Worm (Caenorhabditis elegans) whole organism, L4 larva: ENCODE results near the gene arrd-11.

Source experiments
- D1046.2 ChIP-seq: fragments of 200-800 bp; sonication (Bioruptor generic); IDR thresholded peaks from 2 replicates; pipeline ENCODE4 v1.3.6; 2022; ENCODE audit warnings: missing genetic modification characterization, missing compliant biosample characterization
- F26F4.8 ChIP-seq: fragments of 200-800 bp; sonication (Bioruptor generic); conservative IDR thresholded peaks from 2 replicates; pipeline ENCODE4 v1.3.6; 2022; ENCODE audit warnings: missing genetic modification characterization, missing compliant biosample characterization
- F49E8.2 ChIP-seq: sonication (generic microtip); optimal IDR thresholded peaks from 2 replicates; lab custom pipeline; 2016; ENCODE audit warnings: missing compliant biosample characterization, mild to moderate bottlenecking, missing genetic modification characterization, borderline replicate concordance
- R02D3.7 ChIP-seq: fragments of 150-350 bp; sonication (generic microtip); optimal IDR thresholded peaks from 3 replicates; lab custom pipeline; 2014; ENCODE audit warnings: missing biosample characterization, missing genetic modification characterization
- T20F7.1 ChIP-seq: fragments of 200-800 bp; sonication (Bioruptor generic); optimal IDR thresholded peaks from 2 replicates; lab custom pipeline; 2018; ENCODE audit warnings: mild to moderate bottlenecking, missing genetic modification characterization, missing compliant biosample characterization
- ZK337.2 ChIP-seq: fragments of 200-800 bp; sonication (Bioruptor generic); IDR thresholded peaks from 2 replicates; pipeline ENCODE4 v1.3.6; 2022; ENCODE audit warnings: missing genetic modification reagents, missing genetic modification characterization, missing compliant biosample characterization
- aha-1 ChIP-seq: fragments of 150-350 bp; peaks from one replicate; lab custom pipeline; 2014; ENCODE audit warnings: missing biosample characterization, missing genetic modification characterization
- arid-1 ChIP-seq: fragments of 200-800 bp; sonication (Bioruptor generic); conservative IDR thresholded peaks from 2 replicates; pipeline ENCODE4 v1.3.6; 2022; ENCODE audit warnings: missing genetic modification reagents, missing genetic modification characterization, missing compliant biosample characterization
- ceh-20 ChIP-seq: fragments of 200-800 bp; sonication (Bioruptor generic); IDR thresholded peaks from 2 replicates; pipeline ENCODE4 v1.3.6; 2022; ENCODE audit warnings: missing genetic modification reagents, missing genetic modification characterization, missing compliant biosample characterization
- ceh-28 ChIP-seq: fragments of 150-350 bp; optimal IDR thresholded peaks from 2 replicates; lab custom pipeline; 2014; ENCODE audit warnings: missing biosample characterization, missing genetic modification reagents, missing genetic modification characterization
- cey-2 ChIP-seq: sonication (generic microtip); optimal IDR thresholded peaks from 3 replicates; lab custom pipeline; 2017; ENCODE audit warnings: missing genetic modification characterization, mild to moderate bottlenecking, missing compliant biosample characterization, antibody characterized with exemption, borderline replicate concordance; ENCODE audit not compliant: insufficient read depth
- daf-12 ChIP-seq: fragments of 150-350 bp; optimal IDR thresholded peaks from 2 replicates; lab custom pipeline; 2014; ENCODE audit warnings: missing biosample characterization, missing genetic modification reagents, missing genetic modification characterization
- daf-16 ChIP-seq, 3 experiments: sonication (generic microtip); optimal IDR thresholded peaks; 2 replicates each; lab custom pipeline; 2016 to 2017; ENCODE audit warnings: missing genetic modification characterization in 3 of 3, missing genetic modification reagents in 3 of 3, mild to moderate bottlenecking in 2 of 3, missing compliant biosample characterization in 2 of 3, missing biosample characterization in 1 of 3, moderate library complexity in 1 of 3
- dmd-8 ChIP-seq: fragments of 200-800 bp; sonication (Bioruptor generic); IDR thresholded peaks from 2 replicates; pipeline ENCODE4 v1.3.6; 2022; ENCODE audit warnings: missing genetic modification characterization, missing compliant biosample characterization
- dmd-9 ChIP-seq: fragments of 200-800 bp; sonication (Bioruptor generic); IDR thresholded peaks from 2 replicates; pipeline ENCODE4 v1.3.6; 2022; ENCODE audit warnings: missing genetic modification reagents, missing genetic modification characterization, missing compliant biosample characterization
- dpl-1 ChIP-seq: fragments of 150-350 bp; optimal IDR thresholded peaks from 2 replicates; lab custom pipeline; 2014; ENCODE audit warnings: missing biosample characterization, missing genetic modification reagents, missing genetic modification characterization
- duxl-1 ChIP-seq: sonication (generic microtip); optimal IDR thresholded peaks from 2 replicates; lab custom pipeline; 2016; ENCODE audit warnings: mild to moderate bottlenecking, missing genetic modification characterization, moderate library complexity, missing compliant biosample characterization; ENCODE audit not compliant: poor library complexity
- egl-27 ChIP-seq: sonication (generic microtip); optimal IDR thresholded peaks from 3 replicates; lab custom pipeline; 2017; ENCODE audit warnings: missing biosample characterization, missing genetic modification reagents, missing genetic modification characterization
- fkh-10 ChIP-seq: fragments of 150-350 bp; optimal IDR thresholded peaks from 2 replicates; lab custom pipeline; 2014; ENCODE audit warnings: missing biosample characterization, missing genetic modification reagents, missing genetic modification characterization
- hif-1 ChIP-seq, 2 experiments: sonication (generic microtip); optimal IDR thresholded peaks; 2 replicates each; lab custom pipeline; 2016 to 2017; ENCODE audit warnings: missing compliant biosample characterization in 2 of 2, missing genetic modification characterization in 2 of 2, missing genetic modification reagents in 2 of 2, missing genotype in 2 of 2, mild to moderate bottlenecking in 1 of 2
- hlh-30 ChIP-seq: sonication (generic microtip); optimal IDR thresholded peaks from 2 replicates; lab custom pipeline; 2017; ENCODE audit warnings: antibody characterized with exemption, mild to moderate bottlenecking, missing genetic modification characterization, missing compliant biosample characterization; ENCODE audit not compliant: insufficient read depth
- hmg-1.1 ChIP-seq: fragments of 200-800 bp; sonication (Bioruptor generic); IDR thresholded peaks from 2 replicates; pipeline ENCODE4 v1.3.6; 2022; ENCODE audit warnings: missing genetic modification reagents, missing genetic modification characterization, missing compliant biosample characterization
- lim-7 ChIP-seq: fragments of 200-800 bp; sonication (Bioruptor generic); IDR thresholded peaks from 2 replicates; pipeline ENCODE4 v1.3.6; 2022; ENCODE audit warnings: missing genetic modification characterization, missing compliant biosample characterization
- lin-1 ChIP-seq: fragments of 200-800 bp; sonication (Bioruptor generic); IDR thresholded peaks from 2 replicates; pipeline ENCODE4 v1.3.6; 2022; ENCODE audit warnings: missing genetic modification reagents, missing genetic modification characterization, missing compliant biosample characterization
- lin-13 ChIP-seq: fragments of 150-350 bp; optimal IDR thresholded peaks from 2 replicates; lab custom pipeline; 2014; ENCODE audit warnings: missing biosample characterization, missing genetic modification reagents, missing genetic modification characterization
- lin-38 ChIP-seq: fragments of 200-800 bp; sonication (Bioruptor generic); IDR thresholded peaks from 2 replicates; pipeline ENCODE4 v1.3.6; 2022; ENCODE audit warnings: missing genetic modification reagents, missing genetic modification characterization, missing compliant biosample characterization
- mdl-1 ChIP-seq, 2 experiments: fragments of 150-350 bp in 1 of 2; sonication (generic microtip) in 1 of 2; optimal IDR thresholded peaks; 2 replicates each; lab custom pipeline; 2014 to 2017; ENCODE audit warnings: missing biosample characterization in 2 of 2, missing genetic modification characterization in 2 of 2
- mxl-2 ChIP-seq: fragments of 200-800 bp; sonication (Bioruptor generic); conservative IDR thresholded peaks from 2 replicates; pipeline ENCODE4 v1.3.6; 2022; ENCODE audit warnings: missing genetic modification reagents, missing genetic modification characterization, missing compliant biosample characterization
- mxl-3 ChIP-seq: fragments of 200-800 bp; sonication (Bioruptor generic); optimal IDR thresholded peaks from 2 replicates; lab custom pipeline; 2018; ENCODE audit warnings: mild to moderate bottlenecking, missing genetic modification characterization, missing compliant biosample characterization
- nhr-102 ChIP-seq: sonication (generic microtip); optimal IDR thresholded peaks from 2 replicates; lab custom pipeline; 2016; ENCODE audit warnings: mild to moderate bottlenecking, missing genetic modification characterization, moderate library complexity, missing compliant biosample characterization
- nhr-111 ChIP-seq: fragments of 200-800 bp; sonication (Bioruptor generic); optimal IDR thresholded peaks from 2 replicates; lab custom pipeline; 2018; ENCODE audit warnings: mild to moderate bottlenecking, missing genetic modification characterization, missing compliant biosample characterization
- nhr-28 ChIP-seq: fragments of 150-350 bp; optimal IDR thresholded peaks from 2 replicates; lab custom pipeline; 2014; ENCODE audit warnings: missing biosample characterization, missing genetic modification characterization
- nhr-42 ChIP-seq: fragments of 200-800 bp; sonication (Bioruptor generic); IDR thresholded peaks from 2 replicates; pipeline ENCODE4 v1.3.6; 2022; ENCODE audit warnings: missing genetic modification characterization, missing compliant biosample characterization
- nhr-48 ChIP-seq: sonication (generic microtip); optimal IDR thresholded peaks from 2 replicates; lab custom pipeline; 2016; ENCODE audit warnings: mild to moderate bottlenecking, missing genetic modification characterization, missing compliant biosample characterization
- nhr-77 ChIP-seq: fragments of 150-350 bp; optimal IDR thresholded peaks from 2 replicates; lab custom pipeline; 2014; ENCODE audit warnings: missing biosample characterization, missing genetic modification characterization
- php-3 ChIP-seq: fragments of 200-800 bp; sonication (Bioruptor generic); IDR thresholded peaks from 2 replicates; pipeline ENCODE4 v1.3.6; 2022; ENCODE audit warnings: missing genetic modification reagents, missing genetic modification characterization, missing compliant biosample characterization
- pqm-1 ChIP-seq: sonication (generic microtip); optimal IDR thresholded peaks from 2 replicates; lab custom pipeline; 2017; ENCODE audit warnings: missing biosample characterization, missing genetic modification characterization
- rbr-2 ChIP-seq: sonication (generic microtip); optimal IDR thresholded peaks from 2 replicates; lab custom pipeline; 2016; ENCODE audit warnings: missing genotype, missing genetic modification characterization, missing compliant biosample characterization
- set-16 ChIP-seq: fragments of 200-800 bp; sonication (Bioruptor generic); IDR thresholded peaks from 2 replicates; pipeline ENCODE4 v1.3.6; 2022; ENCODE audit warnings: missing genetic modification reagents, missing genetic modification characterization, missing compliant biosample characterization
- snpc-1.2 ChIP-seq: fragments of 200-800 bp; sonication (Bioruptor generic); IDR thresholded peaks from 2 replicates; pipeline ENCODE4 v1.3.6; 2022; ENCODE audit warnings: missing genetic modification reagents, missing genetic modification characterization, missing compliant biosample characterization
- snpc-4 ChIP-seq: fragments of 150-350 bp; optimal IDR thresholded peaks from 2 replicates; lab custom pipeline; 2014; ENCODE audit warnings: missing biosample characterization, missing genetic modification characterization
- spr-1 ChIP-seq: sonication (generic microtip); optimal IDR thresholded peaks from 2 replicates; lab custom pipeline; 2016; ENCODE audit warnings: mild to moderate bottlenecking, missing genetic modification characterization, missing compliant biosample characterization
- tra-1 ChIP-seq: fragments of 200-800 bp; sonication (Bioruptor generic); IDR thresholded peaks from 2 replicates; pipeline ENCODE4 v1.3.6; 2022; ENCODE audit warnings: missing genetic modification reagents, missing genetic modification characterization, missing compliant biosample characterization
- vab-7 ChIP-seq: fragments of 200-800 bp; sonication (Bioruptor generic); IDR thresholded peaks from 2 replicates; pipeline ENCODE4 v1.3.6; 2022; ENCODE audit warnings: missing genetic modification reagents, missing genetic modification characterization, missing compliant biosample characterization
- zfp-2 ChIP-seq: sonication (generic microtip); optimal IDR thresholded peaks from 2 replicates; lab custom pipeline; 2016; ENCODE audit warnings: mild to moderate bottlenecking, missing genetic modification characterization, missing compliant biosample characterization
- zfp-3 ChIP-seq: fragments of 200-800 bp; sonication (Bioruptor generic); conservative IDR thresholded peaks from 2 replicates; pipeline ENCODE4 v1.3.6; 2022; ENCODE audit warnings: missing genetic modification reagents, missing genetic modification characterization, missing compliant biosample characterization
- ztf-7 ChIP-seq: fragments of 150-350 bp; optimal IDR thresholded peaks from 2 replicates; lab custom pipeline; 2014; ENCODE audit warnings: missing biosample characterization, missing genetic modification characterization

arrd-11 gene

ce11 chrII:13771335-13771734 lies 8.1 kb downstream of the arrd-11 start, which contains the start of gene C01B9.1:
C01B9.1 (plus strand) TSS chrII:13771575.
- no peak for TF ChIP-seq zfp-2 (tag; lab: Kevin White, UChicago)
- TF ChIP-seq T20F7.1 (GFP tag; lab: Kevin White, UChicago) = no peak
- TF ChIP-seq pqm-1 = peak; percentile 81
- no peak for TF ChIP-seq vab-7 (GFP tag; lab: Robert Waterston, UW)
- no peak for TF ChIP-seq snpc-4 (tag; lab: Kevin White, UChicago)
- TF ChIP-seq dmd-8 = no peak
- no peak for TF ChIP-seq tra-1 (GFP tag; lab: Robert Waterston, UW)
- TF ChIP-seq lim-7 (GFP tag; lab: Robert Waterston, UW) = no peak
- TF ChIP-seq nhr-28 (tag; lab: Kevin White, UChicago) = peak; percentile 68
- TF ChIP-seq nhr-77 (tag; lab: Kevin White, UChicago) = peak; percentile 36
- no peak for TF ChIP-seq lin-38 (GFP tag; lab: Robert Waterston, UW)
- no peak for TF ChIP-seq egl-27 (tag; lab: Kevin White, UChicago)
- no peak for TF ChIP-seq zfp-3 (GFP tag; lab: Robert Waterston, UW)
- no peak for TF ChIP-seq daf-16 (GFP tag; optimal IDR thresholded peaks at IDR 0.05; lab: Kevin White, UChicago)
- peak; percentile 49 for TF ChIP-seq daf-16 (tag; optimal IDR thresholded peaks at IDR 0.05; lab: Kevin White, UChicago)

DNA sequence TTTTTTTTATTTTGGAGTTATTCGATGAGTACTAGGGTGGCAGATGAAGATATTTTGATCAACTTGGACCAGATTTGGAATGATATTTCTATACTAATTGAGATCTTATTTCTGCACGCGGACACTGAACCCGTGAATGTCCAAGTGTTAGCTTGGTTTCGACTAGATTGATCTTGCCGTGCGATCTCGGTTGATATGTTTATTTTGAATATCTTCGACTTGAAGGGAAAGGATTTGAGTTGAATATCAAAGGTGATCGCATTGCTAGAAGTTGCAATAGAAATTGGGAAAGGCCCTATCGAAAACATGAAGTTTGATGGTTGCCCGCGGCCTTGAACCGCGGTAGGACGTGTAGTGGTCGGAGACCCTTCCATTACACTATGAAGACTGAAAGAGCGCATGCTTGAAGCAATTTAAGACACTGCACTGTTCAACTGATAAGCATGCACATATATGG lies 17.6 kb downstream of the arrd-11 start:
- TF ChIP-seq fkh-10 (GFP tag; lab: Kevin White, UChicago) (no peak), vab-7 (GFP tag; lab: Robert Waterston, UW) (no peak), nhr-77 (tag; lab: Kevin White, UChicago) (peak; percentile 88), hlh-30 (tag; lab: Kevin White, UChicago) (no peak), hmg-1.1 (GFP tag; lab: Robert Waterston, UW) (no peak), nhr-42 (GFP tag; lab: Robert Waterston, UW) (peak; percentile 47; the same call in 1 of the 2 replicates), nhr-28 (tag; lab: Kevin White, UChicago) (peak; percentile 65), php-3 (GFP tag; lab: Robert Waterston, UW) (no peak; the same call in 1 of the 2 replicates), F49E8.2 (no peak), snpc-1.2 (GFP tag; lab: Robert Waterston, UW) (no peak), dmd-9 (no peak), daf-12 (no peak), nhr-102 (peak; percentile 82), lin-13 (no peak), mdl-1 (tag; optimal IDR thresholded peaks at IDR 0.05; lab: Kevin White, UChicago) (no peak), lin-1 (GFP tag; lab: Robert Waterston, UW) (0 out of 2 replicates have a peak, but pooled peaks have one; percentile 30), nhr-111 (no peak), ztf-7 (tag; lab: Kevin White, UChicago) (no peak), mxl-2 (no peak), ceh-20 (GFP tag; lab: Robert Waterston, UW) (no peak), set-16 (GFP tag; lab: Robert Waterston, UW) (no peak), F26F4.8 (no peak), ZK337.2 (GFP tag; lab: Robert Waterston, UW) (no peak), cey-2 (tag; lab: Kevin White, UChicago) (no peak), rbr-2 (peak; percentile 19), hif-1 (tag; optimal IDR thresholded peaks at IDR 0.05; lab: Kevin White, UChicago) (no peak), dpl-1 (GFP tag; lab: Kevin White, UChicago) (no peak), ceh-28 (tag; lab: Kevin White, UChicago) (no peak), R02D3.7 (tag; lab: Kevin White, UChicago) (no peak), zfp-3 (GFP tag; lab: Robert Waterston, UW) (no peak), arid-1 (GFP tag; lab: Robert Waterston, UW) (no peak), T20F7.1 (GFP tag; lab: Kevin White, UChicago) (no peak), spr-1 (tag; lab: Kevin White, UChicago) (no peak), mxl-3 (peak; percentile 61), D1046.2 (GFP tag; lab: Robert Waterston, UW) (no peak; the same call in 1 of the 2 replicates), aha-1 (tag; lab: Kevin White, UChicago) (peak; percentile 98), dmd-8 (0 out of 2 replicates have a peak, but pooled peaks have one; percentile 43), nhr-48 (tag; lab: Kevin White, UChicago) (peak; percentile 73), duxl-1 (peak; percentile 18)
